Comparison of ENCODE assay signal across 4 fruit fly cellular contexts in genomic region chr3L:12124975-12125374, dm6.
A peak's percentile ranks its signal among the peaks of the same experiment; 100 is the strongest.
TF ChIP-seq lines count a peak whose summit lies in the region.

Gene yps (minus strand): TSS chr3L:12125150.

TF ChIP-seq in whole organism, adult, 20 proteins besides CTCF, POLR2A, EP300 and RAD21 (continued from another document):
- TF ChIP-seq CG12768 (GFP tag; optimal IDR thresholded peaks at IDR 0.05; lab: Kevin White, UChicago) (peak; percentile 93), cnc (optimal IDR thresholded peaks at IDR 0.05; lab: Kevin White, UChicago) (no peak)

TF ChIP-seq in whole organism, embryonic, 481 proteins besides CTCF, POLR2A, EP300 and RAD21 (continued from another document and continues in another):
- peak; percentile 87 for TF ChIP-seq ewg (GFP tag; optimal IDR thresholded peaks at IDR 0.05; lab: Kevin White, UChicago)
- TF ChIP-seq CG13296 (GFP tag; optimal IDR thresholded peaks at IDR 0.05; lab: Kevin White, UChicago), result peak; percentile 97
- TF ChIP-seq CG43689 (GFP tag; IDR thresholded peaks at IDR 0.05; lab: Robert Waterston, UW), result peak; percentile 83
- TF ChIP-seq CG1024 (GFP tag; IDR thresholded peaks at IDR 0.05; lab: Robert Waterston, UW), result peak; percentile 90
- TF ChIP-seq Drgx (GFP tag; IDR thresholded peaks at IDR 0.05; lab: Robert Waterston, UW), result peak; percentile 71
- peak; percentile 99 for TF ChIP-seq CG17912 (GFP tag; optimal IDR thresholded peaks at IDR 0.05; lab: Kevin White, UChicago)
- peak; percentile 77 for TF ChIP-seq CG3995 (GFP tag; optimal IDR thresholded peaks at IDR 0.05; lab: Kevin White, UChicago)
- peak; percentile 58; the same call in 1 of the 2 replicates for TF ChIP-seq CG6272 (GFP tag; IDR thresholded peaks at IDR 0.05; lab: Robert Waterston, UW)
- TF ChIP-seq CG17802 (tag; optimal IDR thresholded peaks at IDR 0.05; lab: Kevin White, UChicago), result peak; percentile 84
- TF ChIP-seq CG7556 (GFP tag; optimal IDR thresholded peaks at IDR 0.05; lab: Kevin White, UChicago), result peak; percentile 83
- TF ChIP-seq ttk (GFP tag; IDR thresholded peaks at IDR 0.05; lab: Robert Waterston, UW), result peak; percentile 80
- TF ChIP-seq CG17328 (GFP tag; IDR thresholded peaks at IDR 0.05; lab: Robert Waterston, UW), result peak; percentile 98
- peak; percentile 81 for TF ChIP-seq D19B (GFP tag; optimal IDR thresholded peaks at IDR 0.05; lab: Kevin White, UChicago)
- peak; percentile 85 for TF ChIP-seq CG3163 (GFP tag; optimal IDR thresholded peaks at IDR 0.05; lab: Kevin White, UChicago)
- TF ChIP-seq Ptx1 (GFP tag; IDR thresholded peaks at IDR 0.05; lab: Robert Waterston, UW), result peak; percentile 82
- peak; percentile 87 for TF ChIP-seq NC2α (GFP tag; optimal IDR thresholded peaks at IDR 0.05; lab: Kevin White, UChicago)
- TF ChIP-seq Meics (GFP tag; optimal IDR thresholded peaks at IDR 0.05; lab: Kevin White, UChicago), result peak; percentile 98
- peak; percentile 96 for TF ChIP-seq ATbp (GFP tag; optimal IDR thresholded peaks at IDR 0.05; lab: Kevin White, UChicago)
- TF ChIP-seq CG3847 (GFP tag; IDR thresholded peaks at IDR 0.05; lab: Robert Waterston, UW), result peak; percentile 87
- TF ChIP-seq hb (GFP tag; IDR thresholded peaks at IDR 0.05; lab: Robert Waterston, UW; ENCODE audit: partially characterized antibody), result no peak
- peak; percentile 88 for TF ChIP-seq wdn (GFP tag; IDR thresholded peaks at IDR 0.05; lab: Robert Waterston, UW)
- TF ChIP-seq her (GFP tag; optimal IDR thresholded peaks at IDR 0.05; lab: Kevin White, UChicago), result peak; percentile 96
- TF ChIP-seq bbx (GFP tag; IDR thresholded peaks at IDR 0.05; lab: Robert Waterston, UW; ENCODE audit: partially characterized antibody), result peak; percentile 88
- TF ChIP-seq Atf6 (GFP tag; IDR thresholded peaks at IDR 0.05; lab: Robert Waterston, UW), result peak; percentile 90
- peak; percentile 86 for TF ChIP-seq CG10366 (GFP tag; IDR thresholded peaks at IDR 0.05; lab: Robert Waterston, UW)
- TF ChIP-seq Poxn (GFP tag; IDR thresholded peaks at IDR 0.05; lab: Robert Waterston, UW), result 0 out of 2 replicates have a peak, but pooled peaks have one; percentile 17
- peak; percentile 84 for TF ChIP-seq Dip3 (GFP tag; optimal IDR thresholded peaks at IDR 0.05; lab: Kevin White, UChicago)
- TF ChIP-seq chn (GFP tag; optimal IDR thresholded peaks at IDR 0.05; lab: Kevin White, UChicago), result peak; percentile 83
- TF ChIP-seq CG1792 (GFP tag; optimal IDR thresholded peaks at IDR 0.05; lab: Kevin White, UChicago), result peak; percentile 91
- TF ChIP-seq shn (GFP tag; optimal IDR thresholded peaks at IDR 0.05; lab: Kevin White, UChicago), result peak; percentile 93
- TF ChIP-seq CG10959 (GFP tag; IDR thresholded peaks at IDR 0.05; lab: Robert Waterston, UW), result peak; percentile 88; the same call in 1 of the 2 replicates
- TF ChIP-seq CG3281 (GFP tag; optimal IDR thresholded peaks at IDR 0.05; lab: Kevin White, UChicago), result peak; percentile 97
- no peak; the same call in 1 of the 2 replicates for TF ChIP-seq klu (GFP tag; IDR thresholded peaks at IDR 0.05; lab: Robert Waterston, UW)
- TF ChIP-seq CG15696 (tag; optimal IDR thresholded peaks at IDR 0.05; lab: Kevin White, UChicago), result peak; percentile 63
- peak; percentile 97 for TF ChIP-seq HHEX (GFP tag; optimal IDR thresholded peaks at IDR 0.05; lab: Kevin White, UChicago)
- peak; percentile 80 for TF ChIP-seq slou (GFP tag; optimal IDR thresholded peaks at IDR 0.05; lab: Kevin White, UChicago)
- TF ChIP-seq kni (GFP tag; optimal IDR thresholded peaks at IDR 0.05; lab: Kevin White, UChicago), result peak; percentile 98
- peak; percentile 89 for TF ChIP-seq CG18011 (GFP tag; optimal IDR thresholded peaks at IDR 0.05; lab: Kevin White, UChicago)
- peak; percentile 96 for TF ChIP-seq CG4707 (GFP tag; optimal IDR thresholded peaks at IDR 0.05; lab: Kevin White, UChicago)
- peak; percentile 89 for TF ChIP-seq da (GFP tag; optimal IDR thresholded peaks at IDR 0.05; lab: Kevin White, UChicago)
- TF ChIP-seq Elba2 (GFP tag; optimal IDR thresholded peaks at IDR 0.05; lab: Kevin White, UChicago), result no peak
- peak; percentile 78; the same call in 1 of the 2 replicates for TF ChIP-seq toy (GFP tag; IDR thresholded peaks at IDR 0.05; lab: Robert Waterston, UW)

TF ChIP-seq in whole organism, prepupa, 60 proteins besides CTCF, POLR2A, EP300 and RAD21 (continued from another document):
- TF ChIP-seq salr (GFP tag; optimal IDR thresholded peaks at IDR 0.05; lab: Kevin White, UChicago) (peak in 1 of 2 experiments; percentile 90), spab (GFP tag; optimal IDR thresholded peaks at IDR 0.05; lab: Kevin White, UChicago) (no peak), CG10631 (GFP tag; optimal IDR thresholded peaks at IDR 0.05; lab: Kevin White, UChicago) (peak; percentile 54), Hr38 (GFP tag; optimal IDR thresholded peaks at IDR 0.05; lab: Kevin White, UChicago) (no peak), CG16779 (tag; optimal IDR thresholded peaks at IDR 0.05; lab: Kevin White, UChicago) (peak; percentile 79), Smox (GFP tag; optimal IDR thresholded peaks at IDR 0.05; lab: Kevin White, UChicago) (peak; percentile 85), ss (GFP tag; optimal IDR thresholded peaks at IDR 0.05; lab: Kevin White, UChicago) (peak; percentile 75 to 91), acj6 (GFP tag; optimal IDR thresholded peaks at IDR 0.05; lab: Kevin White, UChicago) (peak; percentile 83), fkh (GFP tag; optimal IDR thresholded peaks at IDR 0.05; lab: Kevin White, UChicago) (peak; percentile 86), CG7368 (GFP tag; optimal IDR thresholded peaks at IDR 0.05; lab: Kevin White, UChicago) (peak; percentile 90), OdsH (GFP tag; optimal IDR thresholded peaks at IDR 0.05; lab: Kevin White, UChicago) (peak; percentile 78), CG1621 (tag; optimal IDR thresholded peaks at IDR 0.05; lab: Kevin White, UChicago) (peak; percentile 89), Sox102F (GFP tag; optimal IDR thresholded peaks at IDR 0.05; lab: Kevin White, UChicago) (peak; percentile 90), Lpt (GFP tag; optimal IDR thresholded peaks at IDR 0.05; lab: Kevin White, UChicago) (peak; percentile 4), dsx (GFP tag; optimal IDR thresholded peaks at IDR 0.05; lab: Kevin White, UChicago; ENCODE audit: poor library complexity, severe bottlenecking) (peak; percentile 54), CG31627 (GFP tag; optimal IDR thresholded peaks at IDR 0.05; lab: Kevin White, UChicago) (peak; percentile 84), svp (GFP tag; lab: Kevin White, UChicago) (peak; percentile 87), CG6808 (GFP tag; optimal IDR thresholded peaks at IDR 0.05; lab: Kevin White, UChicago) (peak; percentile 74), net (GFP tag; optimal IDR thresholded peaks at IDR 0.05; lab: Kevin White, UChicago) (peak; percentile 93), Eip75B (GFP tag; optimal IDR thresholded peaks at IDR 0.05; lab: Kevin White, UChicago) (peak; percentile 89), CG3032 (tag; optimal IDR thresholded peaks at IDR 0.05; lab: Kevin White, UChicago) (peak; percentile 70), CG34406 (GFP tag; optimal IDR thresholded peaks at IDR 0.05; lab: Kevin White, UChicago) (peak; percentile 86), dac (GFP tag; optimal IDR thresholded peaks at IDR 0.05; lab: Kevin White, UChicago) (peak; percentile 74), Eip93F (GFP tag; optimal IDR thresholded peaks at IDR 0.05; lab: Kevin White, UChicago) (peak; percentile 0), CG8632 (GFP tag; optimal IDR thresholded peaks at IDR 0.05; lab: Kevin White, UChicago) (peak; percentile 76), achi (GFP tag; optimal IDR thresholded peaks at IDR 0.05; lab: Kevin White, UChicago) (peak; percentile 99), CG3919 (GFP tag; optimal IDR thresholded peaks at IDR 0.05; lab: Kevin White, UChicago) (peak; percentile 94), Hr39 (GFP tag; optimal IDR thresholded peaks at IDR 0.05; lab: Kevin White, UChicago) (peak; percentile 74), vri (GFP tag; optimal IDR thresholded peaks at IDR 0.05; lab: Kevin White, UChicago) (peak; percentile 91), esn (GFP tag; optimal IDR thresholded peaks at IDR 0.05; lab: Kevin White, UChicago) (peak; percentile 94), fd85E (GFP tag; optimal IDR thresholded peaks at IDR 0.05; lab: Kevin White, UChicago) (peak; percentile 89), CG6276 (GFP tag; optimal IDR thresholded peaks at IDR 0.05; lab: Kevin White, UChicago) (no peak), eg (GFP tag; IDR thresholded peaks at IDR 0.05; lab: Robert Waterston, UW) (peak; percentile 89), cyc (GFP tag; optimal IDR thresholded peaks at IDR 0.05; lab: Kevin White, UChicago) (peak; percentile 88), CG4318 (GFP tag; optimal IDR thresholded peaks at IDR 0.05; lab: Kevin White, UChicago) (no peak), CG8119 (GFP tag; IDR thresholded peaks at IDR 0.05; lab: Robert Waterston, UW) (peak; percentile 26; the same call in 1 of the 3 replicates), CG6854 (GFP tag; optimal IDR thresholded peaks at IDR 0.05; lab: Kevin White, UChicago) (peak; percentile 97), CG32006 (GFP tag; optimal IDR thresholded peaks at IDR 0.05; lab: Kevin White, UChicago) (no peak), Sox15 (GFP tag; optimal IDR thresholded peaks at IDR 0.05; lab: Kevin White, UChicago) (no peak), Ets96B (tag; optimal IDR thresholded peaks at IDR 0.05; lab: Kevin White, UChicago) (peak; percentile 50), lz (GFP tag; optimal IDR thresholded peaks at IDR 0.05; lab: Kevin White, UChicago) (peak; percentile 90)

TF ChIP-seq in whole organism, wandering third instar larva, 38 proteins besides CTCF, POLR2A, EP300 and RAD21 (continued from another document):
- TF ChIP-seq jim (GFP tag; optimal IDR thresholded peaks at IDR 0.05; lab: Kevin White, UChicago), result no peak
- peak; percentile 86 for TF ChIP-seq fru (GFP tag; optimal IDR thresholded peaks at IDR 0.05; lab: Kevin White, UChicago)
- TF ChIP-seq sv (GFP tag; optimal IDR thresholded peaks at IDR 0.05; lab: Kevin White, UChicago), result peak; percentile 79
- TF ChIP-seq Sp1 (GFP tag; optimal IDR thresholded peaks at IDR 0.05; lab: Kevin White, UChicago), result peak; percentile 92
- peak; percentile 93 for TF ChIP-seq dmrt93B (GFP tag; optimal IDR thresholded peaks at IDR 0.05; lab: Kevin White, UChicago)
- peak; percentile 97 for TF ChIP-seq rgr (GFP tag; optimal IDR thresholded peaks at IDR 0.05; lab: Kevin White, UChicago)
- peak; percentile 67 for TF ChIP-seq ey (GFP tag; optimal IDR thresholded peaks at IDR 0.05; lab: Kevin White, UChicago)
- TF ChIP-seq Hr78 (GFP tag; optimal IDR thresholded peaks at IDR 0.05; lab: Kevin White, UChicago), result no peak
- peak; percentile 32 for TF ChIP-seq woc (GFP tag; optimal IDR thresholded peaks at IDR 0.05; lab: Kevin White, UChicago)
- peak; percentile 89 for TF ChIP-seq CG32264 (GFP tag; optimal IDR thresholded peaks at IDR 0.05; lab: Kevin White, UChicago)
- TF ChIP-seq brk (GFP tag; optimal IDR thresholded peaks at IDR 0.05; lab: Kevin White, UChicago), result peak; percentile 84
- peak; percentile 84 for TF ChIP-seq sage (GFP tag; optimal IDR thresholded peaks at IDR 0.05; lab: Kevin White, UChicago)
- TF ChIP-seq Rel (GFP tag; optimal IDR thresholded peaks at IDR 0.05; lab: Kevin White, UChicago), result no peak
- peak; percentile 77 for TF ChIP-seq Rel (tag; optimal IDR thresholded peaks at IDR 0.05; lab: Kevin White, UChicago)
- peak; percentile 93 for TF ChIP-seq br (GFP tag; optimal IDR thresholded peaks at IDR 0.05; lab: Kevin White, UChicago)
